2 fruit fly cellular contexts compared by ENCODE assay signal in the genomic region with DNA sequence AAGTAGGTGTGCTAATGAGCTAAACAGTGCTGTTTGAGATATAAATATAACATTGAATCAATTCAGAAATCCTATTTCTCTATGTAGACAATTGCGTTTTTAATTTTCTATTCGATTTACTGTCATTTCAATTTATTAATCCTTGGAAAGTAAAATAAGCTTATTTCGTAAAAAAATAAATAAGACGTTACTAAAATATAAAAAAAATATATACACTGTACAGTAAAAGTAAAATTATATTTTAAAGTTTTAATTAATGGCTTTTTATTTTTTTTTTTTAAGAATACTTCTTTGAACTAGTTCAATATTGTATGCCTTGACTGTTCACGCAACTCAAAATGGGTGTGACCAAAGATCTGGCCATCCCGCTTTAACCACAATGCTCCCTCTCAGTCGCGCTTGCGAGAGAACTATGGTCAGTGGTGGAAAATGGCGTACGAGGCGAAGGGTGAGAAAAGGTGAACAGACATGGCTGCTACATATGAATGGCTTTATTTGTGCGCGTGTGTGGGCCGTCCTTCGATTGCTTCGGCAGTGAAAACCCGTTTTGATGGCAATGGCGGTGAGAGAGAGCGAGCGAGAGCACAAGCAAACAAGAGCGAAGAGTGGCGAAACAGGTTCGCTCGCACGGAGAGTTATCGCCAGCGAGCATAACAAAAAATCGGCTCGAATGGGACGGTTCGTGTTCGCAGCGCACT.
A peak's percentile ranks its signal among the peaks of the same experiment; 100 is the strongest.
TF ChIP-seq lines count a peak whose summit lies in the region.

A gene (plus strand): TSS at position 648 of the 698 bp plus-strand sequence.

TF ChIP-seq in whole organism, embryonic, 481 proteins besides CTCF, POLR2A, EP300 and RAD21 (continued from another document and continues in another):
- no peak for TF ChIP-seq BEAF-32 (GFP tag; optimal IDR thresholded peaks at IDR 0.05; lab: Kevin White, UChicago)
- peak; percentile 84 for TF ChIP-seq Deaf1 (tag; optimal IDR thresholded peaks at IDR 0.05; lab: Kevin White, UChicago)
- TF ChIP-seq eve (GFP tag; optimal IDR thresholded peaks at IDR 0.05; lab: Kevin White, UChicago): peak in 1 of 2 experiments; percentile 58
- TF ChIP-seq HmgD (GFP tag; optimal IDR thresholded peaks at IDR 0.05; lab: Kevin White, UChicago): peak; percentile 32
- peak; percentile 50; the same call in 1 of the 3 replicates for TF ChIP-seq CG6791 (GFP tag; IDR thresholded peaks at IDR 0.05; lab: Robert Waterston, UW; ENCODE audit: partially characterized antibody)
- no peak for TF ChIP-seq bbx (GFP tag; IDR thresholded peaks at IDR 0.05; lab: Robert Waterston, UW; ENCODE audit: partially characterized antibody)
- TF ChIP-seq H2.0 (GFP tag; IDR thresholded peaks at IDR 0.05; lab: Robert Waterston, UW): peak; percentile 30
- TF ChIP-seq CG13123 (GFP tag; optimal IDR thresholded peaks at IDR 0.05; lab: Kevin White, UChicago): peak; percentile 10
- peak; percentile 35 for TF ChIP-seq Chrac-16 (GFP tag; optimal IDR thresholded peaks at IDR 0.05; lab: Kevin White, UChicago)
- TF ChIP-seq unc-4 (GFP tag; IDR thresholded peaks at IDR 0.05; lab: Robert Waterston, UW; ENCODE audit: partially characterized antibody): no peak
- peak; percentile 25; the same call in 1 of the 2 replicates for TF ChIP-seq MBD-R2 (GFP tag; IDR thresholded peaks at IDR 0.05; lab: Robert Waterston, UW)
- no peak for TF ChIP-seq Mad (GFP tag; optimal IDR thresholded peaks at IDR 0.05; lab: Kevin White, UChicago)
- no peak for TF ChIP-seq kah (GFP tag; optimal IDR thresholded peaks at IDR 0.05; lab: Kevin White, UChicago)
- 0 out of 2 replicates have a peak, but pooled peaks have one; percentile 32 for TF ChIP-seq CG32767 (GFP tag; IDR thresholded peaks at IDR 0.05; lab: Robert Waterston, UW)
- no peak; the same call in 2 of the 3 replicates for TF ChIP-seq ci (GFP tag; IDR thresholded peaks at IDR 0.05; lab: Robert Waterston, UW)
- peak; percentile 64; the same call in 1 of the 2 replicates for TF ChIP-seq Ptx1 (GFP tag; IDR thresholded peaks at IDR 0.05; lab: Robert Waterston, UW)
- TF ChIP-seq Ets97D (GFP tag; optimal IDR thresholded peaks at IDR 0.05; lab: Kevin White, UChicago): no peak
- TF ChIP-seq CG9817 (tag; optimal IDR thresholded peaks at IDR 0.05; lab: Kevin White, UChicago): no peak
- TF ChIP-seq Stat92E (GFP tag; optimal IDR thresholded peaks at IDR 0.05; lab: Kevin White, UChicago): no peak
- no peak for TF ChIP-seq CG31365 (tag; optimal IDR thresholded peaks at IDR 0.05; lab: Kevin White, UChicago)
- TF ChIP-seq CG18262 (tag; optimal IDR thresholded peaks at IDR 0.05; lab: Kevin White, UChicago): peak; percentile 60
- TF ChIP-seq TFAM (GFP tag; optimal IDR thresholded peaks at IDR 0.05; lab: Kevin White, UChicago): no peak
- TF ChIP-seq prd (optimal IDR thresholded peaks at IDR 0.05; lab: Kevin White, UChicago): no peak
- peak; percentile 64 for TF ChIP-seq prd (GFP tag; IDR thresholded peaks at IDR 0.05; lab: Robert Waterston, UW)
- no peak for TF ChIP-seq tna (GFP tag; IDR thresholded peaks at IDR 0.05; lab: Robert Waterston, UW; ENCODE audit: partially characterized antibody)
- TF ChIP-seq Bgb (GFP tag; IDR thresholded peaks at IDR 0.05; lab: Robert Waterston, UW; ENCODE audit: partially characterized antibody): 0 out of 2 replicates have a peak, but pooled peaks have one; percentile 51
- TF ChIP-seq sr (GFP tag; IDR thresholded peaks at IDR 0.05; lab: Robert Waterston, UW): no peak; the same call in 1 of the 3 replicates
- TF ChIP-seq CG9876 (GFP tag; optimal IDR thresholded peaks at IDR 0.05; lab: Kevin White, UChicago): no peak
- 0 out of 3 replicates have a peak, but pooled peaks have one; percentile 14 for TF ChIP-seq so (GFP tag; IDR thresholded peaks at IDR 0.05; lab: Robert Waterston, UW)
- TF ChIP-seq Xbp1 (GFP tag; optimal IDR thresholded peaks at IDR 0.05; lab: Kevin White, UChicago): peak; percentile 33
- peak; percentile 10 for TF ChIP-seq Asciz (GFP tag; optimal IDR thresholded peaks at IDR 0.05; lab: Kevin White, UChicago)
- TF ChIP-seq ewg (GFP tag; optimal IDR thresholded peaks at IDR 0.05; lab: Kevin White, UChicago): peak; percentile 94
- TF ChIP-seq grau (tag; optimal IDR thresholded peaks at IDR 0.05; lab: Kevin White, UChicago): peak; percentile 70
- peak; percentile 6 for TF ChIP-seq CG2116 (GFP tag; optimal IDR thresholded peaks at IDR 0.05; lab: Kevin White, UChicago)
- no peak for TF ChIP-seq CG7372 (GFP tag; IDR thresholded peaks at IDR 0.05; lab: Robert Waterston, UW)
- no peak for TF ChIP-seq her (GFP tag; optimal IDR thresholded peaks at IDR 0.05; lab: Kevin White, UChicago)
- no peak for TF ChIP-seq disco-r (GFP tag; optimal IDR thresholded peaks at IDR 0.05; lab: Kevin White, UChicago)
- peak; percentile 29; the same call in 1 of the 3 replicates for TF ChIP-seq zfh1 (GFP tag; IDR thresholded peaks at IDR 0.05; lab: Robert Waterston, UW)
- no peak for TF ChIP-seq toy (GFP tag; IDR thresholded peaks at IDR 0.05; lab: Robert Waterston, UW)
- no peak for TF ChIP-seq vfl (GFP tag; optimal IDR thresholded peaks at IDR 0.05; lab: Kevin White, UChicago)
- no peak for TF ChIP-seq CG6272 (GFP tag; IDR thresholded peaks at IDR 0.05; lab: Robert Waterston, UW)
- TF ChIP-seq CG3407 (GFP tag; optimal IDR thresholded peaks at IDR 0.05; lab: Kevin White, UChicago): no peak
- peak; percentile 15 for TF ChIP-seq pros (GFP tag; optimal IDR thresholded peaks at IDR 0.05; lab: Kevin White, UChicago)
- TF ChIP-seq klu (GFP tag; IDR thresholded peaks at IDR 0.05; lab: Robert Waterston, UW): no peak
- TF ChIP-seq CG2199 (GFP tag; IDR thresholded peaks at IDR 0.05; lab: Robert Waterston, UW): no peak
- no peak for TF ChIP-seq vnd (GFP tag; IDR thresholded peaks at IDR 0.05; lab: Robert Waterston, UW; ENCODE audit: partially characterized antibody)
- TF ChIP-seq Sin3A (optimal IDR thresholded peaks at IDR 0.05; lab: Kevin White, UChicago): no peak
- TF ChIP-seq dysf (GFP tag; IDR thresholded peaks at IDR 0.05; lab: Robert Waterston, UW): peak; percentile 60; the same call in 2 of the 3 replicates
- TF ChIP-seq dm (GFP tag; optimal IDR thresholded peaks at IDR 0.05; lab: Kevin White, UChicago): no peak
- TF ChIP-seq CG9437 (GFP tag; optimal IDR thresholded peaks at IDR 0.05; lab: Kevin White, UChicago): peak; percentile 32
- no peak for TF ChIP-seq Dref (GFP tag; IDR thresholded peaks at IDR 0.05; lab: Robert Waterston, UW)
- TF ChIP-seq Trl (optimal IDR thresholded peaks at IDR 0.05; lab: Kevin White, UChicago): peak; percentile 76
- TF ChIP-seq Trl (GFP tag; optimal IDR thresholded peaks at IDR 0.05; lab: Kevin White, UChicago): no peak
- no peak for TF ChIP-seq inv (GFP tag; IDR thresholded peaks at IDR 0.05; lab: Robert Waterston, UW; ENCODE audit: partially characterized antibody)
- peak; percentile 50; the same call in 1 of the 2 replicates for TF ChIP-seq CG6689 (GFP tag; IDR thresholded peaks at IDR 0.05; lab: Robert Waterston, UW)
- TF ChIP-seq CG10209 (GFP tag; optimal IDR thresholded peaks at IDR 0.05; lab: Kevin White, UChicago): peak; percentile 20
- TF ChIP-seq ranshi (GFP tag; IDR thresholded peaks at IDR 0.05; lab: Robert Waterston, UW): peak; percentile 46; the same call in 1 of the 2 replicates
- TF ChIP-seq abd-A (tag; optimal IDR thresholded peaks at IDR 0.05; lab: Kevin White, UChicago): no peak
- TF ChIP-seq CG4404 (GFP tag; IDR thresholded peaks at IDR 0.05; lab: Robert Waterston, UW): no peak

TF ChIP-seq in whole organism, prepupa, 60 proteins besides CTCF, POLR2A, EP300 and RAD21 (continued from another document):
- TF ChIP-seq achi (GFP tag; optimal IDR thresholded peaks at IDR 0.05; lab: Kevin White, UChicago) (no peak), net (GFP tag; optimal IDR thresholded peaks at IDR 0.05; lab: Kevin White, UChicago) (no peak), pdm3 (GFP tag; optimal IDR thresholded peaks at IDR 0.05; lab: Kevin White, UChicago) (peak; percentile 27)
